Worm (Caenorhabditis elegans): ENCODE results near the gene C25G6.1.

DNA sequence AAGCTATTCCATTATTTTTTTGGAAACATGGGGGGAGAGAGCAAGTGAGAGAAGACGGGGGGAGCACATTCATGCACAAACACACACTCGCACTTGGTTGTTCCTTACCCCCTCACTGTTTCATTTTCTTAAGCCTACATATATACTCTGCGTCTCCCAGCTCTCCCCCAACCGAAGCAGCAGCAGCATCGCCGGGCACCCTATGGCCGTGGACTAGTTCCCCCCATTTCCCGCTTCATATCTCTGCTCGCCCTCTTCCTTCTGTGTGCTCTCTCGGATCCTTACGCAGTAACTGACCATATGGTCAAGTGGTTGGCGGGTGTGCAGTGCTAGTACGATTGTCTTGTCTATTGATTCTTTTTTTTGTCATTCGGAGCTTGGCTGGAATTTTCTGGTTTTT is 31.6 kb downstream of the C25G6.1 start:
- TF ChIP-seq ceh-13 (GFP tag; optimal IDR thresholded peaks at IDR 0.05) (no peak), ama-1 (optimal IDR thresholded peaks at IDR 0.05) (no peak), hmg-4 (GFP tag; optimal IDR thresholded peaks at IDR 0.05) (peak; percentile 90), scrt-1 (GFP tag; IDR thresholded peaks at IDR 0.05) (0 out of 2 replicates have a peak, but pooled peaks have one; percentile 48), pes-1 (GFP tag; IDR thresholded peaks at IDR 0.05) (no peak; the same call in 1 of the 2 replicates), B0310.2 (tag; optimal IDR thresholded peaks at IDR 0.05) (no peak), sea-1 (GFP tag; conservative IDR thresholded peaks at IDR 0.05) (no peak)

Measured in whole organism, early embryonic.